Worm (Caenorhabditis elegans): Measurements from ENCODE around the gene ikke-1.

Gene ikke-1

ce11 chrIII:9053740-9054252 is 3.3 kb upstream of the ikke-1 start, which contains the start of gene R107.5 (continued):
- TF ChIP-seq fkh-4 (tag; optimal IDR thresholded peaks at IDR 0.05; ENCODE audit: borderline replicate concordance) = no peak
- peak; percentile 76 for TF ChIP-seq zip-4 (GFP tag; optimal IDR thresholded peaks at IDR 0.05)
- TF ChIP-seq nhr-28 (tag; optimal IDR thresholded peaks at IDR 0.05) = no peak
- no peak for TF ChIP-seq vab-15 (tag; optimal IDR thresholded peaks at IDR 0.05)
- TF ChIP-seq alr-1 (tag; optimal IDR thresholded peaks at IDR 0.05; ENCODE audit: borderline replicate concordance) = no peak
- TF ChIP-seq lin-35 (GFP tag; optimal IDR thresholded peaks at IDR 0.05) = peak; percentile 82 to 88
- no peak for TF ChIP-seq nhr-12 (tag; optimal IDR thresholded peaks at IDR 0.05)
- TF ChIP-seq ceh-63 (GFP tag; optimal IDR thresholded peaks at IDR 0.05) = peak; percentile 55
- peak; percentile 4 for TF ChIP-seq fkh-10 (GFP tag; optimal IDR thresholded peaks at IDR 0.05)
- TF ChIP-seq rnt-1 (tag; optimal IDR thresholded peaks at IDR 0.05) = peak; percentile 83
- TF ChIP-seq fos-1 (tag; optimal IDR thresholded peaks at IDR 0.05) = peak; percentile 26
- peak; percentile 98 for TF ChIP-seq nhr-71 (tag; optimal IDR thresholded peaks at IDR 0.05)
- no peak for TF ChIP-seq zag-1 (tag; optimal IDR thresholded peaks at IDR 0.05)
- TF ChIP-seq mab-9 (GFP tag; IDR thresholded peaks at IDR 0.05) = peak; percentile 97
- peak; percentile 54; the same call in 1 of the 2 replicates for TF ChIP-seq unc-98 (GFP tag; IDR thresholded peaks at IDR 0.05)
- TF ChIP-seq C04F5.9 (tag; optimal IDR thresholded peaks at IDR 0.05) = peak; percentile 46
- TF ChIP-seq C16A3.4 (tag; optimal IDR thresholded peaks at IDR 0.05) = peak; percentile 83
- TF ChIP-seq nhr-47 (tag; optimal IDR thresholded peaks at IDR 0.05) = peak; percentile 95
- peak; percentile 22 for TF ChIP-seq nhr-11 (tag; optimal IDR thresholded peaks at IDR 0.05)
- TF ChIP-seq ets-5 (GFP tag; IDR thresholded peaks at IDR 0.05) = no peak
- TF ChIP-seq C34B4.2 (tag; optimal IDR thresholded peaks at IDR 0.05) = peak; percentile 40
- TF ChIP-seq fkh-8 (tag; optimal IDR thresholded peaks at IDR 0.05) = peak; percentile 99
- TF ChIP-seq jun-1 (tag; optimal IDR thresholded peaks at IDR 0.05) = peak; percentile 91
- peak; percentile 27 for TF ChIP-seq pag-3 (tag; optimal IDR thresholded peaks at IDR 0.05; ENCODE audit: borderline replicate concordance, insufficient read depth)
- no peak for TF ChIP-seq hpl-2 (GFP tag; optimal IDR thresholded peaks at IDR 0.05)
- peak; percentile 84 for TF ChIP-seq ceh-88 (GFP tag; IDR thresholded peaks at IDR 0.05)
- TF ChIP-seq nhr-19 (GFP tag; conservative IDR thresholded peaks at IDR 0.05) = peak; percentile 92
- peak; percentile 75 for TF ChIP-seq isw-1 (GFP tag; IDR thresholded peaks at IDR 0.05)
- TF ChIP-seq ztf-11 (tag; optimal IDR thresholded peaks at IDR 0.05) = peak in 1 of 2 experiments; percentile 65
- TF ChIP-seq unc-62 (GFP tag; optimal IDR thresholded peaks at IDR 0.05) = no peak
- TF ChIP-seq unc-30 (tag; optimal IDR thresholded peaks at IDR 0.05) = no peak
- peak; percentile 95 for TF ChIP-seq skn-1 (tag; optimal IDR thresholded peaks at IDR 0.05)
- TF ChIP-seq sptf-1 (tag; optimal IDR thresholded peaks at IDR 0.05) = no peak
- peak; percentile 99 for TF ChIP-seq snu-23 (GFP tag; optimal IDR thresholded peaks at IDR 0.05)
- peak; percentile 22 for TF ChIP-seq sox-4 (tag; optimal IDR thresholded peaks at IDR 0.05)
- TF ChIP-seq efl-3 (GFP tag; optimal IDR thresholded peaks at IDR 0.05) = no peak
- no peak for TF ChIP-seq ceh-90 (tag; optimal IDR thresholded peaks at IDR 0.05)
- peak; percentile 97 for TF ChIP-seq ztf-4 (tag; optimal IDR thresholded peaks at IDR 0.05)
- peak; percentile 83 for TF ChIP-seq unc-86 (tag; optimal IDR thresholded peaks at IDR 0.05)
- peak; percentile 68 for TF ChIP-seq nhr-77 (tag; optimal IDR thresholded peaks at IDR 0.05)
- peak; percentile 89 for TF ChIP-seq tbx-2 (tag; optimal IDR thresholded peaks at IDR 0.05)
- TF ChIP-seq egl-13 (tag; optimal IDR thresholded peaks at IDR 0.05) = peak; percentile 73
- TF ChIP-seq dpl-1 (GFP tag; optimal IDR thresholded peaks at IDR 0.05) = peak; percentile 71 to 77 (median 74)
- peak; percentile 98 for TF ChIP-seq lin-14 (GFP tag; optimal IDR thresholded peaks at IDR 0.05)

Measured in whole organism, L1 larva.